Worm (Caenorhabditis elegans) whole organism, late embryonic: ENCODE measurements around the gene nspd-2.
"Not testable (repeated sequence)": the region's sequence is repeated elsewhere in the genome, so short reads cannot be mapped to it uniquely, and the experiment has no call there.

ENCODE experiments used
- C38D4.7 ChIP-seq: fragments of 200-800 bp; sonication (Bioruptor generic); optimal IDR thresholded peaks from 2 replicates; lab custom pipeline; 2018; ENCODE audit warnings: mild to moderate bottlenecking, missing genetic modification characterization, moderate library complexity, missing compliant biosample characterization
- K02D7.2 ChIP-seq: sonication (generic microtip); optimal IDR thresholded peaks from 2 replicates; lab custom pipeline; 2017; ENCODE audit warnings: mild to moderate bottlenecking, missing genetic modification characterization, missing compliant biosample characterization
- ama-1 ChIP-seq: fragments of 150-350 bp; optimal IDR thresholded peaks from 2 replicates; lab custom pipeline; 2014
- ceh-18 ChIP-seq: sonication (generic microtip); optimal IDR thresholded peaks from 2 replicates; lab custom pipeline; 2016; ENCODE audit warnings: missing genetic modification characterization, missing compliant biosample characterization
- ceh-19 ChIP-seq: fragments of 200-800 bp; sonication (Bioruptor generic); optimal IDR thresholded peaks from 2 replicates; lab custom pipeline; 2018; ENCODE audit warnings: mild to moderate bottlenecking, missing genetic modification characterization, missing compliant biosample characterization
- ceh-2 ChIP-seq: sonication (generic microtip); optimal IDR thresholded peaks from 2 replicates; lab custom pipeline; 2016; ENCODE audit warnings: missing genotype, missing genetic modification characterization, missing compliant biosample characterization
- ceh-22 ChIP-seq: sonication (generic microtip); optimal IDR thresholded peaks from 2 replicates; lab custom pipeline; 2017; ENCODE audit warnings: missing biosample characterization, missing genetic modification characterization
- ceh-30 ChIP-seq: fragments of 150-350 bp; optimal IDR thresholded peaks from 2 replicates; lab custom pipeline; 2014; ENCODE audit warnings: missing biosample characterization, missing genetic modification characterization
- ceh-34 ChIP-seq: sonication (generic microtip); optimal IDR thresholded peaks from 2 replicates; lab custom pipeline; 2016; ENCODE audit warnings: mild to moderate bottlenecking, missing genetic modification characterization, missing compliant biosample characterization
- ceh-45 ChIP-seq: fragments of 200-800 bp; sonication (Bioruptor generic); IDR thresholded peaks from 2 replicates; pipeline ENCODE4 v1.3.6; 2022; ENCODE audit warnings: missing genetic modification reagents, missing genetic modification characterization, missing compliant biosample characterization
- ceh-9 ChIP-seq: sonication (generic microtip); optimal IDR thresholded peaks from 2 replicates; lab custom pipeline; 2016; ENCODE audit warnings: mild to moderate bottlenecking, missing genetic modification characterization, inconsistent platforms, missing compliant biosample characterization
- dmd-4 ChIP-seq: sonication (generic microtip); optimal IDR thresholded peaks from 2 replicates; lab custom pipeline; 2016; ENCODE audit warnings: borderline replicate concordance, missing genetic modification characterization, missing compliant biosample characterization
- dve-1 ChIP-seq: sonication (generic microtip); optimal IDR thresholded peaks from 2 replicates; lab custom pipeline; 2017; ENCODE audit warnings: antibody characterized with exemption, mild to moderate bottlenecking, missing genetic modification characterization, missing compliant biosample characterization
- elt-2 ChIP-seq: sonication (generic microtip); optimal IDR thresholded peaks from 2 replicates; lab custom pipeline; 2016; ENCODE audit warnings: missing genetic modification reagents, missing genetic modification characterization, missing compliant biosample characterization
- elt-4 ChIP-seq: sonication (generic microtip); optimal IDR thresholded peaks from 2 replicates; lab custom pipeline; 2016; ENCODE audit warnings: missing genetic modification characterization, missing compliant biosample characterization
- fkh-10 ChIP-seq: fragments of 150-350 bp; optimal IDR thresholded peaks from 2 replicates; lab custom pipeline; 2014; ENCODE audit warnings: missing biosample characterization, missing genetic modification reagents, missing genetic modification characterization
- gmeb-2 ChIP-seq: sonication (generic microtip); optimal IDR thresholded peaks from 2 replicates; lab custom pipeline; 2016; ENCODE audit warnings: missing genetic modification characterization, inconsistent platforms, missing compliant biosample characterization
- hlh-15 ChIP-seq: sonication (generic microtip); optimal IDR thresholded peaks from 2 replicates; lab custom pipeline; 2016; ENCODE audit warnings: missing genetic modification characterization, missing compliant biosample characterization
- hlh-30 ChIP-seq: sonication (generic microtip); optimal IDR thresholded peaks from 2 replicates; lab custom pipeline; 2017; ENCODE audit warnings: antibody characterized with exemption, missing genetic modification characterization, missing compliant biosample characterization; ENCODE audit not compliant: insufficient read depth
- lim-6 ChIP-seq: sonication (generic microtip); optimal IDR thresholded peaks from 2 replicates; lab custom pipeline; 2016; ENCODE audit warnings: missing genetic modification characterization, missing compliant biosample characterization
- mec-3 ChIP-seq: sonication (generic microtip); optimal IDR thresholded peaks from 2 replicates; lab custom pipeline; 2016; ENCODE audit warnings: borderline replicate concordance, missing genetic modification characterization, missing compliant biosample characterization
- odd-2 ChIP-seq: sonication (generic microtip); optimal IDR thresholded peaks from 2 replicates; lab custom pipeline; 2017; ENCODE audit warnings: antibody characterized with exemption, mild to moderate bottlenecking, missing genetic modification characterization, missing compliant biosample characterization
- pat-9 ChIP-seq: fragments of 200-800 bp; sonication (Bioruptor generic); optimal IDR thresholded peaks from 2 replicates; lab custom pipeline; 2018; ENCODE audit warnings: mild to moderate bottlenecking, missing genetic modification characterization, moderate library complexity, missing compliant biosample characterization
- ref-2 ChIP-seq: sonication (generic microtip); optimal IDR thresholded peaks from 2 replicates; lab custom pipeline; 2016; ENCODE audit warnings: missing genetic modification characterization, missing compliant biosample characterization
- sox-2 ChIP-seq: fragments of 200-800 bp; sonication (Bioruptor generic); IDR thresholded peaks from 2 replicates; pipeline ENCODE4 v1.3.6; 2022; ENCODE audit warnings: missing genetic modification reagents, missing genetic modification characterization, missing compliant biosample characterization
- syd-9 ChIP-seq: sonication (generic microtip); optimal IDR thresholded peaks from 2 replicates; lab custom pipeline; 2016; ENCODE audit warnings: mild to moderate bottlenecking, missing genetic modification characterization, moderate library complexity, missing compliant biosample characterization
- tbx-2 ChIP-seq: sonication (generic microtip); optimal IDR thresholded peaks from 2 replicates; lab custom pipeline; 2016; ENCODE audit warnings: missing genetic modification characterization, missing compliant biosample characterization
- tbx-7 ChIP-seq: sonication (generic microtip); optimal IDR thresholded peaks from 2 replicates; lab custom pipeline; 2016; ENCODE audit warnings: missing genotype, missing genetic modification characterization, missing compliant biosample characterization
- ttx-3 ChIP-seq: sonication (generic microtip); optimal IDR thresholded peaks from 2 replicates; lab custom pipeline; 2016; ENCODE audit warnings: missing genetic modification reagents, missing genetic modification characterization, missing compliant biosample characterization
- unc-3 ChIP-seq, 2 experiments: fragments of 200-800 bp in 1 of 2; sonication (Bioruptor generic) in 1 of 2; sonication (generic microtip) in 1 of 2; conservative IDR thresholded peaks in 1 of 2; optimal IDR thresholded peaks in 1 of 2; 2 replicates each; pipeline versions ENCODE4 v1.3.6 to Lab custom; 2016 to 2022; ENCODE audit warnings: missing compliant biosample characterization in 2 of 2, missing genetic modification characterization in 2 of 2, missing genetic modification reagents in 1 of 2
- unc-42 ChIP-seq: sonication (generic microtip); optimal IDR thresholded peaks from 2 replicates; lab custom pipeline; 2016; ENCODE audit warnings: missing genotype, missing genetic modification characterization, missing compliant biosample characterization
- unc-55 ChIP-seq: sonication (generic microtip); optimal IDR thresholded peaks from 2 replicates; lab custom pipeline; 2017; ENCODE audit warnings: missing biosample characterization, missing genetic modification reagents, missing genetic modification characterization
- unc-86 ChIP-seq: sonication (generic microtip); optimal IDR thresholded peaks from 2 replicates; lab custom pipeline; 2016; ENCODE audit warnings: missing genetic modification characterization, missing compliant biosample characterization
- zip-5 ChIP-seq: sonication (generic microtip); optimal IDR thresholded peaks from 2 replicates; lab custom pipeline; 2016; ENCODE audit warnings: missing genetic modification characterization, missing compliant biosample characterization

The nspd-2 gene

DNA sequence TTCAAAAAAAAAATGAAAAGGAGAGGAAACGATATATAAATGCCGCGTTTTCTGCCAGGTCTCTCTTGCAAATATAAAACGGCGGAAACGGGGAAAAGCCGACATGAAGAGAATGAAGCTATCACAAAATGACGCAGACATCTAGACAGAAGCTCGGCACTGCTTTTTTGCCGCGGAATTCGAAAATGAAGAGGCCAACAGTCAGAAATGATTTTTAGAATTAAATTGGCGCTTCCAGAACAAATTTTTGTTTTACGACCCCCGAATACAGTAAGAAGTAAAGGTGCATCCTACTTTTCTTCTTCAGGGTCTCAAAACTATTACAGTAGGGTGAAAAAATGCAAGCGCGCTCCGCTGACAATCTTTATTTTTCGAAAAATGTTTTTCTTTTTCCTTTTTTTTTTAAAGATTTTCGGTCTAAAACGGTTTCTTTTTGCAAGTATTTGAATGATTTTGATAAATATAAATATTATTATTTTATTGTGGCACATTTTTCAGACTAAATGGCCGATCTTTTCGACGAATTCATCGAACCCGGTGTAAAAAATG, 18.6 kb upstream of the nspd-2 start, which contains the start of gene mtr-4:
mtr-4 (plus strand) TSS at position 499 of the 549 bp plus-strand sequence.
- TF ChIP-seq odd-2 (tag; lab: Kevin White, UChicago) (no peak), zip-5 (no peak), unc-55 (no peak), fkh-10 (GFP tag; lab: Kevin White, UChicago) (no peak), K02D7.2 (tag; lab: Kevin White, UChicago) (no peak), ceh-30 (no peak), dmd-4 (no peak), syd-9 (tag; lab: Kevin White, UChicago) (no peak), ref-2 (no peak), dve-1 (no peak)

DNA sequence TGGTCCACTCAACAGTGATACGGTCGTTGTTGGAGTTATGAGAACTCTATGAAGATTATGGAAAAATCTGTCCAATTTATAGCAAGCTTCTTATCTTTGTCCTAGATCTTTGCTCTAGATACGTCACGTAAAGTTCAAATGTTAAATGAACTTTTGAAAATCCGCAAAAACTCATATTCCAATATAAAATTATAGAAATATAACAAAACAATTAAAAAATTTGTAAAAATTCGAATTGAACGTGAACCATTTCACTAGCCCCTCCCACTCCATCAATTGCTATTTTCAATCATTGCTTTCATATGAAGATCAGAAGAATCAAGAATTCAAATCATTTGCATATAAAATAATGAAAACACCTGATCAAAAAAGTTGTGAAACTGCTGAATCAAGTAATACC, 11.3 kb upstream of the nspd-2 start, which contains the start of gene kin-21:
kin-21 (plus strand) TSS at position 301 of the 400 bp plus-strand sequence.
- no peak for TF ChIP-seq lim-6 (tag; lab: Kevin White, UChicago)
- TF ChIP-seq elt-2 = no peak
- TF ChIP-seq ceh-18 (tag; lab: Kevin White, UChicago) = no peak
- TF ChIP-seq zip-5 = no peak
- TF ChIP-seq mec-3 = no peak
- no peak for TF ChIP-seq elt-4
- no peak for TF ChIP-seq ceh-22 (tag; lab: Kevin White, UChicago)
- no peak for TF ChIP-seq unc-3 (GFP tag; conservative IDR thresholded peaks at IDR 0.05; lab: Robert Waterston, UW)
- TF ChIP-seq unc-3 (tag; optimal IDR thresholded peaks at IDR 0.05; lab: Kevin White, UChicago) = no peak
- no peak for TF ChIP-seq tbx-7
- TF ChIP-seq ceh-45 = no peak
- TF ChIP-seq gmeb-2 = no peak
- TF ChIP-seq dve-1 = no peak
- TF ChIP-seq ceh-30 = no peak
- no peak for TF ChIP-seq sox-2 (GFP tag; lab: Robert Waterston, UW)
- no peak for TF ChIP-seq unc-42 (tag; lab: Kevin White, UChicago)
- TF ChIP-seq ceh-34 (tag; lab: Kevin White, UChicago) = no peak
- no peak for TF ChIP-seq ttx-3
- TF ChIP-seq odd-2 (tag; lab: Kevin White, UChicago) = no peak
- no peak for TF ChIP-seq K02D7.2 (tag; lab: Kevin White, UChicago)
- no peak for TF ChIP-seq hlh-30 (tag; lab: Kevin White, UChicago)

DNA sequence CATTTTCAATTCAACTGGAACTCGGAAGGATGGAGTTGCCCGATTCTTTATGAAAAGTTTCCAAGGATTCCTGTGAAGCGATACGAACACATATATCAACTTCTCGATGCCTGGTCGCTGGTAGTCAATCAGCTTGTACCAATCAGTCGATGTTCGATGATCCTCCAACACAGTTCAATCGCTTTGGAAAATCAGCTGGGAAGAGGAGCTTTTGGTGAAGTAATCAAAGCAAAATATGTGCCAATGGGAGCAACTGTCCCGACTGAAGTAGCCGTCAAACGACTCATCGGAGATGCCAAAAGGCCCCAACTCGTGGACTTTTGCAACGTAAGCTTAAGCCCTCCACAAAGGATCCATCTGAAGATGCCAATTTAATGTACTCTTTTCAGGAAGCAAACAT, 10.5 kb upstream of the nspd-2 start:
- TF ChIP-seq hlh-15 = no peak
- no peak for TF ChIP-seq fkh-10 (GFP tag; lab: Kevin White, UChicago)
- no peak for TF ChIP-seq ama-1 (lab: Kevin White, UChicago)
- TF ChIP-seq unc-86 (tag; lab: Kevin White, UChicago) = no peak
- no peak for TF ChIP-seq ref-2
- no peak for TF ChIP-seq unc-42 (tag; lab: Kevin White, UChicago)
- no peak for TF ChIP-seq elt-4
- TF ChIP-seq tbx-2 = no peak
- TF ChIP-seq lim-6 (tag; lab: Kevin White, UChicago) = no peak
- TF ChIP-seq ceh-19 (GFP tag; lab: Kevin White, UChicago) = no peak
- TF ChIP-seq ceh-2 (tag; lab: Kevin White, UChicago) = no peak
- TF ChIP-seq pat-9 (tag; lab: Kevin White, UChicago) = no peak

DNA sequence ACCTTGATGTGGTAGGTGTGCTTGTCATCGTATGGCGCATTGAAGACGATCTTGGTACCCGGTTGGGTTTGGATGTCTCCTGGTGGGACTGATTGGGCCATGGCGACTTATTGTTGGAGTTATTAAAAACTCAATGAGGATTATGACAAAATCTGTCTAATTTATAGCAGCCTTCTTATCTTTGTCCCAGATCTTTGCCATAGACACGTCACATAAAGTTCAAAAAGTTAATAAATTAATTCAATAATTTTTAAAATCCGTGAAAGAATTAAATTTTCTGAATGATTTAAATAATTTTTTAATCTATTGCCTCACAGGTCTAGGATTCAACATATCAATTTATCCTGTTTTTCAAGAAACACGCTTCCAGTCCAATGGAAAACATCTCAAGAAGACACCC, 7.5 kb upstream of the nspd-2 start, which contains the start of gene msp-81:
msp-81 (minus strand) TSS at position 101 of the 400 bp plus-strand sequence.
- no peak for TF ChIP-seq fkh-10 (GFP tag; lab: Kevin White, UChicago)
- TF ChIP-seq ceh-9 (tag; lab: Kevin White, UChicago) = no peak
- TF ChIP-seq dve-1 = no peak

DNA sequence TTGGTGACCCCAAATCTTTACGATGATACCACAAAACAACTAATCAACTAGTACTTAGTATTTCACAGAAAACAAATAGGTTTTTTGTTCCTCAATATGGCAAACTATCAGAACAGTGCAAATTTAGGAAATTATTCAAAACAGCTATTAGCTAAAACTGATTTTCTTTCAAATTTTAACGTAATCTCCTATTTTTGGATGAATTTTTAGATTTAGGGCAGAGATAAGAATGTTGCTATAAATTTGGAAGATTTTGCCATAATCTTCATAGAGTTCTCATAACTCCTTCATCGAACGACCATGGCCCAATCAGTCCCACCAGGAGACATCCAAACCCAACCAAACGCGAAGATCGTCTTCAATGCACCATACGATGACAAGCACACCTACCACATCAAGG, 6.5 kb upstream of the nspd-2 start, which contains the start of gene msp-10:
msp-10 (plus strand) TSS at position 301 of the 400 bp plus-strand sequence.
- not testable (repeated sequence) for TF ChIP-seq hlh-30 (tag; lab: Kevin White, UChicago); unc-3 (GFP tag; conservative IDR thresholded peaks at IDR 0.05; lab: Robert Waterston, UW); unc-3 (tag; optimal IDR thresholded peaks at IDR 0.05; lab: Kevin White, UChicago); C38D4.7 (GFP tag; lab: Kevin White, UChicago)
